Worm (Caenorhabditis elegans) whole organism, midembryonic: ENCODE data around the gene C05D9.3.

Source experiments
- T22C8.4 ChIP-seq: fragments of 200-800 bp; sonication (Bioruptor generic); IDR thresholded peaks from 2 replicates; pipeline ENCODE4 v1.3.6; 2022; ENCODE audit warnings: missing genetic modification characterization, missing compliant biosample characterization
- cog-1 ChIP-seq: sonication (generic microtip); optimal IDR thresholded peaks from 2 replicates; lab custom pipeline; 2016; ENCODE audit warnings: missing genetic modification characterization, missing compliant biosample characterization
- flt-1 ChIP-seq: fragments of 200-800 bp; sonication (Bioruptor generic); IDR thresholded peaks from 2 replicates; pipeline ENCODE4 v1.3.6; 2022; ENCODE audit warnings: missing genetic modification characterization, missing compliant biosample characterization
- klf-2 ChIP-seq: fragments of 200-800 bp; sonication (Bioruptor generic); conservative IDR thresholded peaks from 2 replicates; pipeline ENCODE4 v1.3.6; 2022; ENCODE audit warnings: missing genetic modification reagents, missing genetic modification characterization, missing compliant biosample characterization
- med-1 ChIP-seq: sonication (generic microtip); optimal IDR thresholded peaks from 2 replicates; lab custom pipeline; 2017; ENCODE audit warnings: missing genetic modification characterization, mild to moderate bottlenecking, missing compliant biosample characterization, antibody characterized with exemption, missing genetic modification reagents; ENCODE audit not compliant: insufficient read depth
- ref-1 ChIP-seq: fragments of 200-800 bp; sonication (Bioruptor generic); conservative IDR thresholded peaks from 2 replicates; pipeline ENCODE4 v1.3.6; 2022; ENCODE audit warnings: missing genetic modification reagents, missing genetic modification characterization, missing compliant biosample characterization
- tab-1 ChIP-seq: fragments of 200-800 bp; sonication (Bioruptor generic); IDR thresholded peaks from 2 replicates; pipeline ENCODE4 v1.3.6; 2022; ENCODE audit warnings: missing genetic modification characterization, missing compliant biosample characterization
- ztf-23 ChIP-seq: fragments of 200-800 bp; sonication (Bioruptor generic); IDR thresholded peaks from 2 replicates; pipeline ENCODE4 v1.3.6; 2022; ENCODE audit warnings: missing genetic modification reagents, missing genetic modification characterization, missing compliant biosample characterization
- ztf-29 ChIP-seq: fragments of 200-800 bp; sonication (Bioruptor generic); IDR thresholded peaks from 2 replicates; pipeline ENCODE4 v1.3.6; 2022; ENCODE audit warnings: missing genetic modification reagents, missing genetic modification characterization, missing compliant biosample characterization

C05D9.3 gene

DNA sequence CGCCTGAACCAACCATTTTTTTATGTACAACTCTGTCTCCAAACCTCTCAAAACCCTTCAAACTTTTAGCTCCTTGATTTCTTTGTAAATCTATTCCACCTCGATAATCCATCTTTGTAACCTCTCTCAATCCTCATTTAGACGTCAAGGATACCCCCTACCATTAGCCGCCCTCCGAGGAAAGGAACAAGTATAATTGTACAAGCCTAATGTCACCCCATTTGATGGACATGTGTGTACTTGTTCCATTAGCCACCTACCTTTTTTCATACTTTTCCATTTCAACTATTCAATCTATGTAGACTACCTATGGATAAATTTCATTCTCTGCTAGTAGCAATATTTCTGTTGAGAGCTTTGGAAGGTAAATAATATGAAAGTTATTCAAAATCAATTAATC is 3.9 kb upstream of the C05D9.3 start, which contains the start of gene C05D9.4:
Gene C05D9.4, plus strand, starts transcription at position 301 of the 400 bp plus-strand sequence.
- TF ChIP-seq cog-1 (tag; lab: Kevin White, UChicago) (no peak), T22C8.4 (GFP tag; lab: Robert Waterston, UW) (no peak), tab-1 (GFP tag; lab: Robert Waterston, UW) (no peak), ztf-23 (GFP tag; lab: Robert Waterston, UW) (no peak), ztf-29 (GFP tag; lab: Robert Waterston, UW) (no peak), flt-1 (GFP tag; lab: Robert Waterston, UW) (no peak), med-1 (GFP tag; lab: Kevin White, UChicago) (no peak), klf-2 (GFP tag; lab: Robert Waterston, UW) (no peak)

DNA sequence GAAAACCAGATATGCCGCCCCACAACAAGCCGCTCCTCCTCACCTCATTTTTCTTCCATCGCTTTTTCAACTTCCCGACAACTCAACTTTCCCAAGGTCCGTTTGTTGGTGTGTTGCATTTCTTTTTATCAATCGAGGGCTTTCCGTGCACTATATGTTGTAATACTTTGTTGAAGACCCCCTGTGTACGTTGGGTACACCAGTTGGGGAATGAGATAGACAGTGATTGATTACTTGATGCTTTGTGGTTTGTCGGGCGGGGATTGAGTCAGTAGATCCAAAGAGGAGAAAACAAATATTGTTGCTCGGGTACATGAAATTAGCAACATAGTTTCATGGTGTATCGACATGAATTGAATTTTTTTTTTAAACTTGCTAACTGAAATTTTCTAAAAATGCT is 2.8 kb upstream of the C05D9.3 start:
- TF ChIP-seq ztf-29 (GFP tag; lab: Robert Waterston, UW) (no peak), ref-1 (GFP tag; lab: Robert Waterston, UW) (no peak), cog-1 (tag; lab: Kevin White, UChicago) (no peak), flt-1 (GFP tag; lab: Robert Waterston, UW) (no peak), ztf-23 (GFP tag; lab: Robert Waterston, UW) (no peak), med-1 (GFP tag; lab: Kevin White, UChicago) (no peak), tab-1 (GFP tag; lab: Robert Waterston, UW) (no peak), T22C8.4 (GFP tag; lab: Robert Waterston, UW) (no peak), klf-2 (GFP tag; lab: Robert Waterston, UW) (no peak)

DNA sequence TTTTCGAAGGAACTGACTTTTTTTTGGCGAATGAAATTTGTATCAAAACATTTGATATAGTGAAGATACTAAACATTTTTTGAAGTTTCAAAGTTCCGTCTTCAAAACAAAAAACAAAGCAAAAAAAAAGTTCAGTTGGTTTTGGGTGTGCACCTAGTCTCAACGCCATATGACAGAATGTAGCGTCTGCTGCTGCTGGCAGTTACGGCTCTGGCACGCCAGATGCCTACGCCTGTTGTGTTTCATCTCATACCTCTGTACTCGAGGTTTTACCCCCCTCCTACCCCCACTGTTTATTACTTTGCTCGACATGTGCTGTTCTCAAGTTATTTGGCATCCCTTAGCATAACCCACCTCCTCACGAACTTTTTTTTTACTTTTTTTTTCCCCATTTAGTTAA is 980 bp upstream of the C05D9.3 start:
- no peak for TF ChIP-seq med-1 (GFP tag; lab: Kevin White, UChicago)
- TF ChIP-seq klf-2 (GFP tag; lab: Robert Waterston, UW): no peak
- no peak for TF ChIP-seq ztf-23 (GFP tag; lab: Robert Waterston, UW)
- TF ChIP-seq ztf-29 (GFP tag; lab: Robert Waterston, UW): no peak
- no peak for TF ChIP-seq T22C8.4 (GFP tag; lab: Robert Waterston, UW)
- TF ChIP-seq cog-1 (tag; lab: Kevin White, UChicago): no peak
- no peak for TF ChIP-seq flt-1 (GFP tag; lab: Robert Waterston, UW)
- no peak for TF ChIP-seq ref-1 (GFP tag; lab: Robert Waterston, UW)
- TF ChIP-seq tab-1 (GFP tag; lab: Robert Waterston, UW): no peak

DNA sequence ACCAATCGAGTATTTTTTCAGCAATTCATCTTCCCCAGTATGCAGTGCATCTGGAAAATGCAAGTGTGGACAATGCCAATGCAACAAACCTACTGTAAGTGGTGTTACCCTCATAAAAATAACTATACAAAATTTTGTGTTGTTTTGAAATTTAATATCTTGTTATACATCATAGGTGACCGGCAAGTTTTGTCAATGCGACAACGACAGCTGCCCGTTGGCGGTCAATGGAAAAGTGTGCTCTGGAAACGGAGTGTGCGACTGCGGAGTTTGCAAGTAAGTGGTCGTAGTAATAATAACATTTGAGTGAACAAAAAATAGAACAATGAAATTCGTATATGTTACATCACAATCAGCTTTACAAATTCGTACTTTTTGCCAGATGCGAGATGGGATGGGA is 3.5 kb downstream of the C05D9.3 start:
- TF ChIP-seq ref-1 (GFP tag; lab: Robert Waterston, UW): no peak
- TF ChIP-seq klf-2 (GFP tag; lab: Robert Waterston, UW): no peak
- TF ChIP-seq flt-1 (GFP tag; lab: Robert Waterston, UW): no peak
- TF ChIP-seq ztf-23 (GFP tag; lab: Robert Waterston, UW): no peak
- TF ChIP-seq tab-1 (GFP tag; lab: Robert Waterston, UW): no peak
- no peak for TF ChIP-seq cog-1 (tag; lab: Kevin White, UChicago)
- no peak for TF ChIP-seq ztf-29 (GFP tag; lab: Robert Waterston, UW)
- TF ChIP-seq T22C8.4 (GFP tag; lab: Robert Waterston, UW): no peak
- no peak for TF ChIP-seq med-1 (GFP tag; lab: Kevin White, UChicago)

DNA sequence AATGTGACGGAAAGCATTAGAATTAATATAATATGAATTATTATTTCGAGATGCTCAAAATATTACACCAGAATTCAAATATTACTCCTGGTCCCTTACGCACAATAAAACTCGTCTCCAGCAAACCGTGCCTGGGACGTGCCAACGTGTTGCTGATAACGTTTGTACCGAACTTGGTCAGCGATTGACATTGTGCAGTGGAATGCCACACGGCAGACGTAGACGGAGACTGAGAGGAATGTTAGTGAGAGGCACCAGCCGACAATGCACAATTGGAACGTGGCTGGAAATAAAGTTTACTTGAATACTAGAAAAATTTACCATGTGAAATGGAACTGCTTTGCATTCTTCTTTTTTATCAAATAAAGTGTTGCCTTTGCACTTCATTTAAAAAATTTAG is 5.5 kb downstream of the C05D9.3 start:
- TF ChIP-seq T22C8.4 (GFP tag; lab: Robert Waterston, UW) (no peak), ref-1 (GFP tag; lab: Robert Waterston, UW) (no peak), flt-1 (GFP tag; lab: Robert Waterston, UW) (no peak), tab-1 (GFP tag; lab: Robert Waterston, UW) (no peak)

DNA sequence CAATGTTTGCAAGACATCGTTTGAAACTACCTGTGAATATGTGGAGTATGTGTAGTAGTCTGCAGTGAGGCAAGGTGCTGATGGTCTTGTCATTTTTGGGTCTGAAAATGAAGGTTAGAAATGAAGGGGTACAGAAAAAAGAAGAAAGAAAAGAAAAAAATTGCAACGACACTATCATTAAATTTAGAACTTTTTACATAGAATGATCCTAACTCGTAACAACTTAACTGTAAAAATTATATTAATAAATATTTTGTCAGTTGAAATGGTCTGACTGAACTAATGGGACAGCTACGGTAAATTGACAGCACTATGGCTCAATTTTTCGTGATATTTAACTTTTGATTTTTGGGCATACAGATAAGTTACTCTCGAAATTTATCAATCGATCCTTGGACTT is 7.6 kb downstream of the C05D9.3 start, which contains the start of gene C05D9.7:
Gene C05D9.7, minus strand, starts transcription at position 101 of the 400 bp plus-strand sequence.
- TF ChIP-seq ztf-23 (GFP tag; lab: Robert Waterston, UW): no peak
- TF ChIP-seq ref-1 (GFP tag; lab: Robert Waterston, UW): no peak
- TF ChIP-seq flt-1 (GFP tag; lab: Robert Waterston, UW): no peak
- no peak for TF ChIP-seq cog-1 (tag; lab: Kevin White, UChicago)
- no peak for TF ChIP-seq klf-2 (GFP tag; lab: Robert Waterston, UW)
- TF ChIP-seq ztf-29 (GFP tag; lab: Robert Waterston, UW): no peak
- TF ChIP-seq T22C8.4 (GFP tag; lab: Robert Waterston, UW): no peak
- no peak for TF ChIP-seq tab-1 (GFP tag; lab: Robert Waterston, UW)
- no peak for TF ChIP-seq med-1 (GFP tag; lab: Kevin White, UChicago)

DNA sequence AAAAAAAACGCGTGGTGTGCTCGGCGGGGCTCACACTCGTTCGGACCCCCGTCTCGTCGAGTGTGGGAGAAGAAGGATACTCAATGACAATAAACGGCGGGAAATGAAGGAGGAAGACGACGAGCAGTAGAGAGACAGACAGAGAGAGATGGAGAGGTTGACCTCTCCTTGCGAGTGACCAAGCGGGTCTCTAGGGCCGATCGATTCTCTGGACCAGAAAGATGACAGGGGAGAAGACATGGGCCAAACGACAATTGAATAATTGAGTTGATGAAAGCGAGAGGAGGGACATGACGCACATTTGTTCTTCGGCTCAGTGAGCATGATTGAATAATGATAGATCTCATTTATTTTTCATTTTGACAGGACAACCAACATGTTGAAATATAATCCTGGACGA is 8.6 kb downstream of the C05D9.3 start:
- peak; percentile 80 for TF ChIP-seq cog-1 (tag; lab: Kevin White, UChicago)
- TF ChIP-seq tab-1 (GFP tag; lab: Robert Waterston, UW): no peak
- TF ChIP-seq flt-1 (GFP tag; lab: Robert Waterston, UW): 0 out of 2 replicates have a peak, but pooled peaks have one; percentile 54
- peak; percentile 52 for TF ChIP-seq T22C8.4 (GFP tag; lab: Robert Waterston, UW)

DNA sequence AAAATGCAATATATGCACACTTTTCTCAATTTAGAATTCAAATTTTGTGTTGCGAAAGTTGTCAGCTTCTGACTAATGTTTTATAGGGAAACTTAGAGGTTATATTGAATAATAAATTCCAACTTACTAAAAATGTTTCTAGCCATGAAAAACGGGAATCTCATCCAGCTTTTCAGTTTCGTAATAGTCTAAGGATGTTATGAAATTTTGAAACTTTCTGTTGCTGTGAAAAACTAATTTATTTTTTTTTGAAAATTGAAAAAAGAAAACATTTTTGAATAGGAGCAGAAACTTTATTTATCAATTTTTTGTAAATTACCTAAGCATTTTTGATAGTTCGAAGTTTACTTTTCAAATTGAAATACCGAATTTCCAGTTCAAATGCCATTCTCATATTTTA is 9.9 kb downstream of the C05D9.3 start:
- TF ChIP-seq ztf-29 (GFP tag; lab: Robert Waterston, UW) (no peak), med-1 (GFP tag; lab: Kevin White, UChicago) (no peak), ztf-23 (GFP tag; lab: Robert Waterston, UW) (no peak), T22C8.4 (GFP tag; lab: Robert Waterston, UW) (no peak), ref-1 (GFP tag; lab: Robert Waterston, UW) (no peak), cog-1 (tag; lab: Kevin White, UChicago) (no peak), flt-1 (GFP tag; lab: Robert Waterston, UW) (no peak), tab-1 (GFP tag; lab: Robert Waterston, UW) (no peak), klf-2 (GFP tag; lab: Robert Waterston, UW) (no peak)

DNA sequence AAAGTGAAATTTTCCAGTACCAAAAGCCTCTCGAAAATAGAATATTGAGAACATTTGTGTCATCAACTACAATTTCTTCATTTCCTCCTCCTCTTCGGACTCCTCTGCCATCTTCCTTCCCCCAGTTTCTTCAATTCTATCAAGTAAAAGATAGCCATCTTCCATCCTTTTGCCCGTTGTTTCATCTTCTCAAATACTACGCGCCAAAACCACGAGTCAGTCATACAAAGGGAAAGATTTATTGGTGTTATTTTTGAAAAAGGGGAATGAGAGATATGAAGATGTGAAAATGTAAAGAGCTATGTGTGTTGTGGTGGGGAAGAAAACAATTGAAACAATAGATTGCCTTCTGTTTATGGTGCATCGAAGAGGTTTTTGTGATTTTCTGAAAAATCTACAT is 10.5 kb downstream of the C05D9.3 start:
- TF ChIP-seq cog-1 (tag; lab: Kevin White, UChicago) (no peak), ztf-29 (GFP tag; lab: Robert Waterston, UW) (no peak), med-1 (GFP tag; lab: Kevin White, UChicago) (no peak), flt-1 (GFP tag; lab: Robert Waterston, UW) (no peak), ztf-23 (GFP tag; lab: Robert Waterston, UW) (no peak), T22C8.4 (GFP tag; lab: Robert Waterston, UW) (no peak), tab-1 (GFP tag; lab: Robert Waterston, UW) (no peak), klf-2 (GFP tag; lab: Robert Waterston, UW) (no peak), ref-1 (GFP tag; lab: Robert Waterston, UW) (no peak)
